Worm (Caenorhabditis elegans): Measurements from ENCODE around the gene oxy-4.
A peak's percentile ranks its signal among the peaks of the same experiment; 100 is the strongest.

The oxy-4 gene

DNA sequence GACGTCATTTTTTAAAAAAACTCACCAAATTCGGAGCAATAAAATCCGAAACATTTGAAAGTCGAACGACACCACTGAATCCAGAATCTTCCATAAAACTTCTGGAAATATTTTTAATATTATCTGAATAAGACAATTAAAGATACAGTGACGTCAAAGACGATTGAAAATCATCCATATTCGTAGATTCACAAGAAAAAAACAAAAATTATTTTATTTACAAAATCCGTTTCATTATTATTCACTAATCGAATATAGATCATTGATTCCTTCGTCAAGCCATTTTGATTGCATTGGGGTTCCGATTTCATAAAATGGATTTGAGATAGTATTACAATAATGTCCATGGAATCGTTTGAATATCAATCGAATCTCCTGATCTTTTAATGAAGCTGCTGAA is at the start of gene oxy-4:
TSS of gene oxy-4 (minus strand) at position 101 of the 400 bp plus-strand sequence.
- TF ChIP-seq mml-1 (tag; optimal IDR thresholded peaks at IDR 0.05) (no peak), sea-2 (GFP tag; optimal IDR thresholded peaks at IDR 0.05) (no peak), tbx-2 (tag; optimal IDR thresholded peaks at IDR 0.05) (no peak), ceh-28 (tag; optimal IDR thresholded peaks at IDR 0.05) (no peak), ztf-11 (tag; optimal IDR thresholded peaks at IDR 0.05) (no peak), eor-1 (tag; optimal IDR thresholded peaks at IDR 0.05) (no peak), zag-1 (tag; optimal IDR thresholded peaks at IDR 0.05) (no peak), fkh-2 (tag; optimal IDR thresholded peaks at IDR 0.05) (no peak), R02D3.7 (tag; optimal IDR thresholded peaks at IDR 0.05) (no peak), unc-62 (GFP tag; optimal IDR thresholded peaks at IDR 0.05) (no peak)

DNA sequence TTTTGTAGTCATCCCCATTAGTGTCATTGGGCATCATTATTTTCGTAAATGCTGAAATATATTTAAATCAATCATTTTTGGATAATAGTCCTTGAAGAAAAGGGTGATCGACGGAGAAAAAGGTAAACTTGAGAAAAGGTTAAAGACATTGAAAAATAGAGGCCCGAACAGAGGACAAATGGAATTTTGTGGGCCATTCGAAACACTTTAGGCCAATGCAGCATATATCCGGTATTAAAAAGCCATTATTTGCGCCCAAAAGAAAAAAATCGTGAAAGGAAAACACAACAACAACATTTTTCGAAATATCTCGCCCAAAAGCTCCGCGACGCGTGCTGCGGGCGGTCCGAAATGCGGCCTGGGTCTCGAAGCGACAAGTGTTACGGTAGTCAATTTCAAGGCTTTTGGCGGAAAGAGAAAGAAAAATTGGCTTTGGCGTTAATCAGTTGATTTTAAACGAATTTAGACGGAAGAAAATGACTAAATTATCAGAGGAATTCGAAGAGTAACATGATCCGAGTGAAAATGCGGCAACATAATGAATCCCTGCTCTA is 48.4 kb upstream of the oxy-4 start, which contains the start of gene morc-1:
TSS of gene morc-1 (minus strand) at position 51 of the 554 bp plus-strand sequence.
- no peak for TF ChIP-seq ceh-9 (tag; optimal IDR thresholded peaks at IDR 0.05)
- TF ChIP-seq eor-1 (tag; optimal IDR thresholded peaks at IDR 0.05): no peak
- no peak for TF ChIP-seq nhr-12 (tag; optimal IDR thresholded peaks at IDR 0.05)
- TF ChIP-seq snpc-4 (tag; optimal IDR thresholded peaks at IDR 0.05): no peak
- no peak for TF ChIP-seq sea-2 (GFP tag; optimal IDR thresholded peaks at IDR 0.05)
- TF ChIP-seq aly-2 (tag; optimal IDR thresholded peaks at IDR 0.05): no peak
- no peak for TF ChIP-seq ceh-28 (tag; optimal IDR thresholded peaks at IDR 0.05)
- TF ChIP-seq elt-2 (tag; optimal IDR thresholded peaks at IDR 0.05): no peak
- no peak for TF ChIP-seq nhr-76 (tag; optimal IDR thresholded peaks at IDR 0.05)
- no peak for TF ChIP-seq egl-27 (tag; optimal IDR thresholded peaks at IDR 0.05)
- no peak for TF ChIP-seq fkh-10 (GFP tag; optimal IDR thresholded peaks at IDR 0.05)
- no peak for TF ChIP-seq mdl-1 (tag; optimal IDR thresholded peaks at IDR 0.05)

ce11 chrIII:5203310-5203709 is 44.7 kb upstream of the oxy-4 start:
- TF ChIP-seq R02D3.7 (tag; optimal IDR thresholded peaks at IDR 0.05) (no peak), ama-1 (optimal IDR thresholded peaks at IDR 0.05) (no peak)

DNA sequence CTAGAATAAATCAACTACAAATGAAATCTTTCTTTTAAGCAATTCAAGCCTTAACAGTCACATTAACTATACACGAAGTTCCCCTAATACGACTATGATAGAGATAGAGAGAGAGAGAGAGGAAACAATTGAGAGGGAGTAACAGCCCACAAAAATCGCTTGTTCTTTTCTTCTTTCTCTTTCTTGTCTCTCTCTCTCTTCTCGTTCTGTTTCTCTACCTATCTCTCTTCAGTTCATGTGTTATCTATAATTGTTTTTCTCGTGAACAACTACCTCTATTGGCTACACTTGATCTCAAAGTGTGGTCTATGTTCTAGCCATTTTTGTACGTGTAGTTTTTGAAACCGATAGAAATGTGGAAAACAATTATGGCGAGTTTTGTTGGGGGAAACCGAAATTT is 44.1 kb upstream of the oxy-4 start:
- no peak for TF ChIP-seq nhr-12 (tag; optimal IDR thresholded peaks at IDR 0.05)
- peak; percentile 89 for TF ChIP-seq pqm-1 (tag; optimal IDR thresholded peaks at IDR 0.05)
- TF ChIP-seq elt-2 (tag; optimal IDR thresholded peaks at IDR 0.05): peak; percentile 80
- no peak for TF ChIP-seq nhr-67 (tag; optimal IDR thresholded peaks at IDR 0.05)
- no peak for TF ChIP-seq daf-12 (tag; optimal IDR thresholded peaks at IDR 0.05)
- no peak for TF ChIP-seq skn-1 (tag; optimal IDR thresholded peaks at IDR 0.05)
- TF ChIP-seq nhr-25 (tag; optimal IDR thresholded peaks at IDR 0.05): peak; percentile 81
- no peak for TF ChIP-seq mdl-1 (tag; optimal IDR thresholded peaks at IDR 0.05)
- TF ChIP-seq R02D3.7 (tag; optimal IDR thresholded peaks at IDR 0.05): no peak
- peak; percentile 73 for TF ChIP-seq nfya-1 (tag; optimal IDR thresholded peaks at IDR 0.05; ENCODE audit: insufficient read depth)
- no peak for TF ChIP-seq ceh-9 (tag; optimal IDR thresholded peaks at IDR 0.05)
- TF ChIP-seq ceh-28 (tag; optimal IDR thresholded peaks at IDR 0.05): peak; percentile 60
- peak; percentile 44 for TF ChIP-seq nhr-23 (tag; optimal IDR thresholded peaks at IDR 0.05)
- peak; percentile 79 for TF ChIP-seq jun-1 (tag; optimal IDR thresholded peaks at IDR 0.05)
- TF ChIP-seq nhr-43 (tag; optimal IDR thresholded peaks at IDR 0.05; ENCODE audit: poor library complexity, severe bottlenecking): peak; percentile 78
- no peak for TF ChIP-seq nhr-77 (tag; optimal IDR thresholded peaks at IDR 0.05)
- TF ChIP-seq ztf-11 (tag; optimal IDR thresholded peaks at IDR 0.05): no peak
- TF ChIP-seq eor-1 (tag; optimal IDR thresholded peaks at IDR 0.05): no peak
- no peak for TF ChIP-seq ama-1 (optimal IDR thresholded peaks at IDR 0.05)
- TF ChIP-seq ceh-82 (tag; optimal IDR thresholded peaks at IDR 0.05): no peak
- TF ChIP-seq sea-2 (GFP tag; optimal IDR thresholded peaks at IDR 0.05): no peak
- TF ChIP-seq elt-3 (tag; optimal IDR thresholded peaks at IDR 0.05): peak in 1 of 3 experiments; percentile 20
- no peak for TF ChIP-seq zag-1 (tag; optimal IDR thresholded peaks at IDR 0.05)
- peak; percentile 30 for TF ChIP-seq snpc-4 (tag; optimal IDR thresholded peaks at IDR 0.05)
- no peak for TF ChIP-seq egl-5 (tag; optimal IDR thresholded peaks at IDR 0.05)
- TF ChIP-seq elt-1 (tag; optimal IDR thresholded peaks at IDR 0.05): peak; percentile 34
- no peak for TF ChIP-seq mml-1 (tag; optimal IDR thresholded peaks at IDR 0.05)
- no peak for TF ChIP-seq nhr-28 (tag; optimal IDR thresholded peaks at IDR 0.05)
- TF ChIP-seq fkh-10 (GFP tag; optimal IDR thresholded peaks at IDR 0.05): no peak
- TF ChIP-seq pha-4 (tag; optimal IDR thresholded peaks at IDR 0.05): peak; percentile 85
- no peak for TF ChIP-seq egl-27 (tag; optimal IDR thresholded peaks at IDR 0.05)
- no peak for TF ChIP-seq fos-1 (tag; optimal IDR thresholded peaks at IDR 0.05)
- peak; percentile 12 for TF ChIP-seq lin-15B (tag; optimal IDR thresholded peaks at IDR 0.05)
- TF ChIP-seq lin-39 (tag; optimal IDR thresholded peaks at IDR 0.05): no peak
- no peak for TF ChIP-seq ztf-4 (tag; optimal IDR thresholded peaks at IDR 0.05)
- TF ChIP-seq nhr-76 (tag; optimal IDR thresholded peaks at IDR 0.05): no peak
- no peak for TF ChIP-seq ZK546.5 (tag; optimal IDR thresholded peaks at IDR 0.05)
- peak; percentile 29 for TF ChIP-seq hmg-11 (tag; optimal IDR thresholded peaks at IDR 0.05)
- TF ChIP-seq fkh-2 (tag; optimal IDR thresholded peaks at IDR 0.05): no peak
- no peak for TF ChIP-seq tbx-2 (tag; optimal IDR thresholded peaks at IDR 0.05)
- TF ChIP-seq ceh-16 (tag; optimal IDR thresholded peaks at IDR 0.05): no peak
- no peak for TF ChIP-seq aly-2 (tag; optimal IDR thresholded peaks at IDR 0.05)
- TF ChIP-seq nhr-237 (tag; optimal IDR thresholded peaks at IDR 0.05): no peak
